Worm (Caenorhabditis elegans): ENCODE measurements around the gene F37C4.4.
"Not testable (repeated sequence)": the region's sequence is repeated elsewhere in the genome, so short reads cannot be mapped to it uniquely, and the experiment has no call there.

F37C4.4 gene

ce11 chrIV:3902955-3903354 lies 35.8 kb downstream of the F37C4.4 start, which contains the start of gene F56D6.6:
F56D6.6 (plus strand) TSS chrIV:3903255.
- TF ChIP-seq dao-5 (tag; optimal IDR thresholded peaks at IDR 0.05) (no peak), W03F9.2 (tag; optimal IDR thresholded peaks at IDR 0.05) (no peak)

- no peak for TF ChIP-seq W03F9.2 (tag; optimal IDR thresholded peaks at IDR 0.05)
- TF ChIP-seq dao-5 (tag; optimal IDR thresholded peaks at IDR 0.05) = no peak
- TF ChIP-seq him-1 (tag; optimal IDR thresholded peaks at IDR 0.05) = no peak
These were observed 37.5 kb downstream of the F37C4.4 start, which contains the start of gene F56D6.21 for ce11 chrIV:3904620-3905019. F56D6.21 (plus strand) TSS chrIV:3904920.

ce11 chrIV:3906393-3906792 lies 39.3 kb downstream of the F37C4.4 start, which contains the start of gene F56D6.11:
F56D6.11 (minus strand) TSS chrIV:3906493.
- no peak for TF ChIP-seq dao-5 (tag; optimal IDR thresholded peaks at IDR 0.05)
- no peak for TF ChIP-seq him-1 (tag; optimal IDR thresholded peaks at IDR 0.05)
- no peak for TF ChIP-seq W03F9.2 (tag; optimal IDR thresholded peaks at IDR 0.05)

ce11 chrIV:3907506-3908188 lies 40.5 kb downstream of the F37C4.4 start, which contains the start of the genes F56D6.22 and F56D6.12:
F56D6.22 (minus strand) TSS chrIV:3907606.
F56D6.12 (plus strand) TSS chrIV:3908138.
- no peak for TF ChIP-seq dao-5 (tag; optimal IDR thresholded peaks at IDR 0.05)
- TF ChIP-seq W03F9.2 (tag; optimal IDR thresholded peaks at IDR 0.05) = no peak
- no peak for TF ChIP-seq him-1 (tag; optimal IDR thresholded peaks at IDR 0.05)

ce11 chrIV:3909114-3909513 lies 42.0 kb downstream of the F37C4.4 start, which contains the start of gene F56D6.13:
F56D6.13 (plus strand) TSS chrIV:3909414.
- TF ChIP-seq W03F9.2 (tag; optimal IDR thresholded peaks at IDR 0.05) (no peak), him-1 (tag; optimal IDR thresholded peaks at IDR 0.05) (no peak), dao-5 (tag; optimal IDR thresholded peaks at IDR 0.05) (no peak)

ce11 chrIV:3911848-3912247 lies 44.7 kb downstream of the F37C4.4 start, which contains the start of gene F56D6.18:
F56D6.18 (minus strand) TSS chrIV:3911948.
- TF ChIP-seq W03F9.2, dao-5, him-1 (tag; optimal IDR thresholded peaks at IDR 0.05): not testable (repeated sequence)

ce11 chrIV:3912598-3912997 lies 45.5 kb downstream of the F37C4.4 start, which contains the start of gene F56D6.20:
F56D6.20 (plus strand) TSS chrIV:3912898.
- no peak for TF ChIP-seq W03F9.2 (tag; optimal IDR thresholded peaks at IDR 0.05)
- TF ChIP-seq dao-5 (tag; optimal IDR thresholded peaks at IDR 0.05) = no peak
- TF ChIP-seq him-1 (tag; optimal IDR thresholded peaks at IDR 0.05) = no peak

ce11 chrIV:3914462-3914861 lies 47.4 kb downstream of the F37C4.4 start, which contains the start of gene F56D6.19:
F56D6.19 (plus strand) TSS chrIV:3914762.
- TF ChIP-seq him-1 (tag; optimal IDR thresholded peaks at IDR 0.05) (no peak), dao-5 (tag; optimal IDR thresholded peaks at IDR 0.05) (no peak), W03F9.2 (tag; optimal IDR thresholded peaks at IDR 0.05) (no peak)

ce11 chrIV:3915296-3915695 lies 48.2 kb downstream of the F37C4.4 start, which contains the start of gene srz-20:
srz-20 (plus strand) TSS chrIV:3915596.
- TF ChIP-seq him-1 (tag; optimal IDR thresholded peaks at IDR 0.05) (no peak), dao-5 (tag; optimal IDR thresholded peaks at IDR 0.05) (no peak), W03F9.2 (tag; optimal IDR thresholded peaks at IDR 0.05) (no peak)

- TF ChIP-seq dao-5 (tag; optimal IDR thresholded peaks at IDR 0.05) = no peak
- no peak for TF ChIP-seq him-1 (tag; optimal IDR thresholded peaks at IDR 0.05)
These were observed 50.3 kb downstream of the F37C4.4 start, which contains the start of gene F56D6.14 for ce11 chrIV:3917405-3917804. F56D6.14 (plus strand) TSS chrIV:3917705.

- TF ChIP-seq him-1 (tag; optimal IDR thresholded peaks at IDR 0.05) (no peak), W03F9.2 (tag; optimal IDR thresholded peaks at IDR 0.05) (no peak)
These were observed 51.1 kb downstream of the F37C4.4 start, which contains the start of gene F56D6.23 for ce11 chrIV:3918160-3918559. F56D6.23 (plus strand) TSS chrIV:3918460.

- TF ChIP-seq W03F9.2 (tag; optimal IDR thresholded peaks at IDR 0.05) = no peak
- no peak for TF ChIP-seq him-1 (tag; optimal IDR thresholded peaks at IDR 0.05)
- TF ChIP-seq dao-5 (tag; optimal IDR thresholded peaks at IDR 0.05) = no peak
These were observed 52.4 kb downstream of the F37C4.4 start, which contains the start of gene srz-19 for ce11 chrIV:3919506-3919905. srz-19 (plus strand) TSS chrIV:3919806.

Measured in whole organism, L4/young adult.